Fruit fly (Drosophila melanogaster): ENCODE data around the gene bai.
A peak's percentile ranks its signal among the peaks of the same experiment; 100 is the strongest.

The bai gene

dm6 chr3R:25056016-25056415, 16.8 kb downstream of the bai start, which contains the start of the genes CG31111 and stac (continued):
- no peak for TF ChIP-seq CG9932 (GFP tag; IDR thresholded peaks at IDR 0.05)
- TF ChIP-seq trem (tag; optimal IDR thresholded peaks at IDR 0.05): peak; percentile 90
- TF ChIP-seq Jarid2 (GFP tag; optimal IDR thresholded peaks at IDR 0.05): no peak
- no peak for TF ChIP-seq fu2 (GFP tag; optimal IDR thresholded peaks at IDR 0.05)
- TF ChIP-seq Eip74EF (GFP tag; optimal IDR thresholded peaks at IDR 0.05): peak in 1 of 2 experiments; percentile 10
- peak; percentile 44 for TF ChIP-seq pzg (GFP tag; optimal IDR thresholded peaks at IDR 0.05)
- no peak for TF ChIP-seq CG14667 (GFP tag; IDR thresholded peaks at IDR 0.05)
- no peak for TF ChIP-seq CG7556 (GFP tag; optimal IDR thresholded peaks at IDR 0.05)
- TF ChIP-seq PHDP (tag; optimal IDR thresholded peaks at IDR 0.05): peak; percentile 20
- peak; percentile 90 for TF ChIP-seq grn (GFP tag; optimal IDR thresholded peaks at IDR 0.05)
- peak; percentile 8 for TF ChIP-seq CG7928 (GFP tag; optimal IDR thresholded peaks at IDR 0.05)
- TF ChIP-seq CG4328 (GFP tag; optimal IDR thresholded peaks at IDR 0.05): no peak
- peak; percentile 18 for TF ChIP-seq odd (GFP tag; optimal IDR thresholded peaks at IDR 0.05)
- TF ChIP-seq CG18764 (GFP tag; optimal IDR thresholded peaks at IDR 0.05): no peak
- peak; percentile 62 for TF ChIP-seq stwl (tag; optimal IDR thresholded peaks at IDR 0.05)
- TF ChIP-seq jing (GFP tag; optimal IDR thresholded peaks at IDR 0.05): no peak
- TF ChIP-seq sd (tag; optimal IDR thresholded peaks at IDR 0.05): peak; percentile 14
- no peak for TF ChIP-seq CG13123 (GFP tag; optimal IDR thresholded peaks at IDR 0.05)
- TF ChIP-seq gsb-n (tag; optimal IDR thresholded peaks at IDR 0.05): no peak
- TF ChIP-seq esg (GFP tag; conservative IDR thresholded peaks at IDR 0.05): no peak
- no peak for TF ChIP-seq CG31388 (GFP tag; optimal IDR thresholded peaks at IDR 0.05)
- peak; percentile 40 for TF ChIP-seq Ets97D (GFP tag; optimal IDR thresholded peaks at IDR 0.05)
- no peak for TF ChIP-seq bowl (GFP tag; IDR thresholded peaks at IDR 0.05)
- no peak for TF ChIP-seq CG10209 (GFP tag; optimal IDR thresholded peaks at IDR 0.05)
- TF ChIP-seq CG15073 (GFP tag; optimal IDR thresholded peaks at IDR 0.05): no peak
- no peak for TF ChIP-seq Doc3 (GFP tag; IDR thresholded peaks at IDR 0.05; ENCODE audit: partially characterized antibody)
- TF ChIP-seq CG10565 (GFP tag; optimal IDR thresholded peaks at IDR 0.05): no peak
- TF ChIP-seq CG17912 (GFP tag; optimal IDR thresholded peaks at IDR 0.05): no peak
- TF ChIP-seq CG13287 (GFP tag; IDR thresholded peaks at IDR 0.05; ENCODE audit: partially characterized antibody): peak; percentile 37; the same call in 1 of the 2 replicates
- TF ChIP-seq CG7745 (tag; optimal IDR thresholded peaks at IDR 0.05): no peak
- no peak for TF ChIP-seq CG8359 (GFP tag; optimal IDR thresholded peaks at IDR 0.05; ENCODE audit: borderline replicate concordance)
- peak; percentile 14 for TF ChIP-seq sug (tag; optimal IDR thresholded peaks at IDR 0.05)
- no peak for TF ChIP-seq CG30403 (GFP tag; optimal IDR thresholded peaks at IDR 0.05)

- TF ChIP-seq CG15514 (GFP tag; optimal IDR thresholded peaks at IDR 0.05): no peak
- no peak for TF ChIP-seq Abd-B (GFP tag; optimal IDR thresholded peaks at IDR 0.05)
- peak in 1 of 2 experiments; percentile 35 for TF ChIP-seq Trl (optimal IDR thresholded peaks at IDR 0.05)
- no peak for TF ChIP-seq Trl (GFP tag; optimal IDR thresholded peaks at IDR 0.05)
- TF ChIP-seq CG16863 (GFP tag; optimal IDR thresholded peaks at IDR 0.05): no peak
- TF ChIP-seq Dip3 (GFP tag; optimal IDR thresholded peaks at IDR 0.05): no peak
- TF ChIP-seq CG7372 (GFP tag; IDR thresholded peaks at IDR 0.05): no peak
- peak; percentile 8 for TF ChIP-seq kay (GFP tag; optimal IDR thresholded peaks at IDR 0.05)
- no peak for TF ChIP-seq ssp (GFP tag; IDR thresholded peaks at IDR 0.05)
- TF ChIP-seq CG34376 (GFP tag; optimal IDR thresholded peaks at IDR 0.05): peak; percentile 14
- TF ChIP-seq Elba2 (GFP tag; optimal IDR thresholded peaks at IDR 0.05): no peak
- TF ChIP-seq Sin3A (optimal IDR thresholded peaks at IDR 0.05): no peak
- no peak for TF ChIP-seq gem (tag; optimal IDR thresholded peaks at IDR 0.05)
- peak; percentile 44; the same call in 1 of the 2 replicates for TF ChIP-seq Rfx (GFP tag; IDR thresholded peaks at IDR 0.05)
- peak; percentile 93 for TF ChIP-seq CG12769 (tag; optimal IDR thresholded peaks at IDR 0.05)
- TF ChIP-seq CG10462 (GFP tag; optimal IDR thresholded peaks at IDR 0.05): no peak
- TF ChIP-seq Nf-YB (GFP tag; optimal IDR thresholded peaks at IDR 0.05): no peak
- no peak for TF ChIP-seq Bgb (GFP tag; IDR thresholded peaks at IDR 0.05; ENCODE audit: partially characterized antibody)
- TF ChIP-seq scrt (GFP tag; optimal IDR thresholded peaks at IDR 0.05): peak; percentile 28
Observed at dm6 chr3R:25056488-25057157, 17.4 kb downstream of the bai start.

All from whole organism, embryonic.